Fruit fly (Drosophila melanogaster) Kc167 (cell line): ENCODE data around the gene ric8a.

Source experiments
- Myc ChIP-seq: fragments of >200 bp; optimal IDR thresholded peaks from 2 replicates; lab custom pipeline; 2017; ENCODE audit warnings: missing external identifiers
- Sin3A ChIP-seq: fragments of >200 bp; optimal IDR thresholded peaks from 2 replicates; lab custom pipeline; 2018; ENCODE audit warnings: missing external identifiers
- h ChIP-seq: fragments of >200 bp; optimal IDR thresholded peaks from 3 replicates; lab custom pipeline; 2018; ENCODE audit warnings: missing external identifiers
- insv ChIP-seq: fragments of >200 bp; optimal IDR thresholded peaks from 3 replicates; lab custom pipeline; 2018; ENCODE audit warnings: missing external identifiers
- psq ChIP-seq: fragments of >200 bp; optimal IDR thresholded peaks from 2 replicates; lab custom pipeline; 2017; ENCODE audit warnings: missing external identifiers
- ttk ChIP-seq: sonication (Bioruptor generic); optimal IDR thresholded peaks from 2 replicates; lab custom pipeline; 2017; ENCODE audit warnings: missing external identifiers

The ric8a gene

DNA sequence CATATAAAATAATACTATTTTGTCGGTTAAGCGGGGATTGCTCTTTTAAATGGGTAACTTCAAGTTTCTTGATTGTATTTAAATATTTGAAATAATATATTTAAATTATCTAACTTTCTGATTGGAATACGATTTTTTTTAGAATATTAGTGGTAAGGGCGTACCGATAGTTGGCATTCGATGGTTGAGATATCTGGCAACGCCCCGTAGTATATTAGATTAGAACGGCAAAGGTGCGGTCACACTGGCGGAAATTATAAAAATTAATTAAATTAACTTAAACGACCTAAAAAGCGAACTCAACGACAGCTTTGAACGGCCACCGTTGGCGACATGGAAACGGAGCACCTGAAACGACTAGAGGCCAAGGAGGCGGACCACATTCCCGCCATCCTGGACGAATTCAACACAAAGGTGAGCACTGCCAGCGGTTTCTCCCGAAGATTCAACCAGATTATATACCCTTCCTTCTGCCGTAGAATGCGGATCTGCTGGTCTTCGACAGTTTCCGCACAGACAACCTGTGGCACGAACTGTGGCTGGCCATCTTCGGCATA, at the start of gene ric8a:
TSS of gene ric8a (plus strand) at position 205 of the 557 bp plus-strand sequence.
- no peak for TF ChIP-seq ttk (lab: Kevin White, UChicago)
- TF ChIP-seq Myc (lab: Kevin White, UChicago), result no peak
- no peak for TF ChIP-seq h (lab: Kevin White, UChicago)
- no peak for TF ChIP-seq insv (lab: Kevin White, UChicago)
- TF ChIP-seq Sin3A (lab: Kevin White, UChicago), result no peak
- TF ChIP-seq psq (lab: Kevin White, UChicago), result no peak

- TF ChIP-seq Sin3A (lab: Kevin White, UChicago) (no peak), psq (lab: Kevin White, UChicago) (no peak), Myc (lab: Kevin White, UChicago) (no peak), insv (lab: Kevin White, UChicago) (no peak), h (lab: Kevin White, UChicago) (no peak), ttk (lab: Kevin White, UChicago) (no peak)
Observed at dm6 chrX:9210787-9211186, 45.2 kb upstream of the ric8a start, which contains the start of gene SmydA-9. Gene SmydA-9, minus strand, starts transcription at chrX:9210887.

- no peak for TF ChIP-seq h (lab: Kevin White, UChicago)
- TF ChIP-seq ttk (lab: Kevin White, UChicago), result no peak
Observed at dm6 chrX:9214576-9214975, 41.4 kb upstream of the ric8a start, which contains the start of gene Obp8a. Gene Obp8a, plus strand, starts transcription at chrX:9214876.

DNA sequence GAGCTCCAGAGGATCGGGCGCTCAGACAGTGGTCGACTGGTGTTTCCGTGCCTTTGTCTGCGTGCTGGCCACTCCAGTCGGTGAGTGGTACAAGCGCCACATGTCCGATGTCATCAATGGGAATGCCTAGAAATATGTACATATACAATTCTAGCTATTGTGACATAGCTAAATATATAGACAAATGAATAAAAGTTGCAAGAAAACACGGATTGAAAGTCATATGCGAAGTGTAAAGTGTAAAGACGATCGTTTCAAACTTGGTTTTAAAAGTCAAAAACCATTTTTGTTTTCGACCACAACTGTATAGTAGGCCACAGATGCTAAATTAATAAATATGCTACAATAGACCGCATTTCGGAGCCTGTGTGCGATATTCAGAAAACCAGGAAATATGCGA, 40.5 kb upstream of the ric8a start, which contains the start of gene CG15368:
TSS of gene CG15368 (plus strand) at position 301 of the 400 bp plus-strand sequence.
- TF ChIP-seq Myc (lab: Kevin White, UChicago) (no peak), ttk (lab: Kevin White, UChicago) (no peak), h (lab: Kevin White, UChicago) (no peak), insv (lab: Kevin White, UChicago) (no peak), Sin3A (lab: Kevin White, UChicago) (no peak), psq (lab: Kevin White, UChicago) (no peak)

- TF ChIP-seq psq (lab: Kevin White, UChicago), result no peak
- TF ChIP-seq Myc (lab: Kevin White, UChicago), result no peak
Observed at dm6 chrX:9216572-9216971, 39.4 kb upstream of the ric8a start, which contains the start of gene CG15369. Gene CG15369, plus strand, starts transcription at chrX:9216872.

- no peak for TF ChIP-seq Sin3A (lab: Kevin White, UChicago)
- no peak for TF ChIP-seq Myc (lab: Kevin White, UChicago)
- TF ChIP-seq h (lab: Kevin White, UChicago), result no peak
- TF ChIP-seq psq (lab: Kevin White, UChicago), result no peak
- TF ChIP-seq ttk (lab: Kevin White, UChicago), result no peak
- no peak for TF ChIP-seq insv (lab: Kevin White, UChicago)
Observed at dm6 chrX:9220434-9220833, 35.5 kb upstream of the ric8a start.

dm6 chrX:9223182-9223581, 32.8 kb upstream of the ric8a start, which contains the start of gene t:
Gene t, minus strand, starts transcription at chrX:9223257.
- TF ChIP-seq ttk (lab: Kevin White, UChicago) (no peak), insv (lab: Kevin White, UChicago) (no peak), h (lab: Kevin White, UChicago) (no peak), psq (lab: Kevin White, UChicago) (no peak), Sin3A (lab: Kevin White, UChicago) (no peak), Myc (lab: Kevin White, UChicago) (no peak)

DNA sequence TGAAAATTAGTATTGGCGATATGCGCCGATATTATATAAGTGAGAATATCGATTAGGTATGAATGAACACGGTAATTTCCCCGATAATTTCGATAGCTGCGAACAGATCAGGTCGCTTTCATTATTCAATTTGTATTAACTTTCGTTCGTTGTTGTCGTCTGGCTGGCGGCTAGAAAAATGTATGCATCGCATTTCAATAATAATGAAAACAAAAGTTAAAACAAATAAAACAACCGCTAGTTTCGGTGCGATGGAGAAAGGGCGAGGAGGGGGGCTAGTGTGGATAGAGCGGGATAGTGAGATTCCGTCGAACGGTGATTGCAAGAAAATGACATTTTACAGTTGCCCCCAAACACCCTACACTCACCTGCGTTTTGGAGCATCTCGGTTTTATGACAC, 31.5 kb upstream of the ric8a start:
- TF ChIP-seq Sin3A (lab: Kevin White, UChicago), result no peak
- TF ChIP-seq ttk (lab: Kevin White, UChicago), result no peak
- no peak for TF ChIP-seq h (lab: Kevin White, UChicago)
- TF ChIP-seq psq (lab: Kevin White, UChicago), result no peak
- TF ChIP-seq Myc (lab: Kevin White, UChicago), result no peak
- TF ChIP-seq insv (lab: Kevin White, UChicago), result no peak

DNA sequence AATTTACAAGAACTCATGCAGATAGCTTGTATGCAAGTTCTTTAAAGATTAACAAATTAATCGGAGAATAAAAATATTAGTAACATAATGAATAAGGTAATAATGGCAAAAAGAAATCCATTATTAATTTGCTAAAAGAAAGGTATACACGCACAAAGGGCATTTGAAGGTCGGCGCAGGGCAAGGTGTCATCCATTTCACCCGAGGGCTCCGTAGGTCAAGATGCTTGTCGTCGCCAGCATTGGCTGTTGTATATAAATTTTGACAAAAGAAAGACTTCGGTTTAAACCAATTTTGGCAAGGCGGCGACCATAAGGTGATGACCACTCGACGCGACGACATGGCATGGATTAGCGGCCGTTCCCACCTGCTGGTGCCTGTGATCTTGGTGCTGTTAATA, 30.8 kb upstream of the ric8a start, which contains the start of gene CG15370:
TSS of gene CG15370 (plus strand) at position 301 of the 400 bp plus-strand sequence.
- TF ChIP-seq Myc (lab: Kevin White, UChicago), result no peak
- TF ChIP-seq h (lab: Kevin White, UChicago), result no peak
- TF ChIP-seq ttk (lab: Kevin White, UChicago), result no peak
- no peak for TF ChIP-seq Sin3A (lab: Kevin White, UChicago)
- no peak for TF ChIP-seq insv (lab: Kevin White, UChicago)
- no peak for TF ChIP-seq psq (lab: Kevin White, UChicago)

dm6 chrX:9226837-9227236, 29.1 kb upstream of the ric8a start, which contains the start of gene Gr8a:
Gene Gr8a, plus strand, starts transcription at chrX:9227137.
- no peak for TF ChIP-seq Myc (lab: Kevin White, UChicago)
- TF ChIP-seq h (lab: Kevin White, UChicago), result no peak
- TF ChIP-seq psq (lab: Kevin White, UChicago), result no peak
- TF ChIP-seq ttk (lab: Kevin White, UChicago), result no peak
- no peak for TF ChIP-seq Sin3A (lab: Kevin White, UChicago)
- TF ChIP-seq insv (lab: Kevin White, UChicago), result no peak

dm6 chrX:9232199-9232598, 23.8 kb upstream of the ric8a start, which contains the start of gene CG12121:
Gene CG12121, minus strand, starts transcription at chrX:9232378.
- TF ChIP-seq insv (lab: Kevin White, UChicago) (no peak), psq (lab: Kevin White, UChicago) (no peak), ttk (lab: Kevin White, UChicago) (no peak), Myc (lab: Kevin White, UChicago) (no peak), h (lab: Kevin White, UChicago) (no peak), Sin3A (lab: Kevin White, UChicago) (no peak)
